Fruit fly (Drosophila melanogaster) whole organism, embryonic: Measurements from ENCODE around the gene CG42268.

Experiments used
- CG8388 ChIP-seq: fragments of 200-800 bp; sonication (Bioruptor generic); optimal IDR thresholded peaks from 2 replicates; lab custom pipeline; 2019; ENCODE audit warnings: missing biosample characterization, mild to moderate bottlenecking, missing genetic modification characterization, moderate library complexity
- Oli ChIP-seq: fragments of 200-800 bp; sonication (Bioruptor generic); optimal IDR thresholded peaks from 2 replicates; lab custom pipeline; 2018; ENCODE audit warnings: missing biosample characterization, mild to moderate bottlenecking, missing genetic modification characterization, moderate library complexity
- h ChIP-seq: fragments of >200 bp; optimal IDR thresholded peaks from 2 replicates; lab custom pipeline; 2017
- twi ChIP-seq: fragments of 200-800 bp; optimal IDR thresholded peaks from 2 replicates; lab custom pipeline; 2019; ENCODE audit warnings: missing biosample characterization, mild to moderate bottlenecking, missing genetic modification characterization, moderate library complexity

DNA sequence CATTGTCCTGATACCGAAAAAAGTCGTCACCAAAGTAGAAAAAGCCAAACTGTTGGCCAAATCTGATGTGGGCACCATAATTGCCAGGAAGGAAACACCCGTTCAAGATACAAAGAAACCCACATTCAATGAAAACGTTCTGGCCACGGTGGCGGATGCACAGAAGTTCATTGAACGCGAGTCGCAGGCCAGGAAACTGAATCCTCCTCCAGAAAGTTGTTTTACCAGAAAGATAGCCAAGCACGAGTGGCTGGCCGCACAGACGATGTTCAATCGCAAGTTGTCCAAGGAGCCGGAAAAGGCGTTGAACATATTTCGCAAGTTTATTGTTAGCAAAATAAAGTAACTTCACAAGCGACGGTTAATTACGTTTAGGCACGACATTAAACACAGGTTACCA lies 40.1 kb downstream of the CG42268 start:
- TF ChIP-seq CG8388 (GFP tag; lab: Kevin White, UChicago) (no peak), h (lab: Kevin White, UChicago) (no peak), Oli (tag; lab: Kevin White, UChicago) (no peak), twi (no peak)
